Fruit fly (Drosophila melanogaster): ENCODE results near the gene ORMDL.

DNA sequence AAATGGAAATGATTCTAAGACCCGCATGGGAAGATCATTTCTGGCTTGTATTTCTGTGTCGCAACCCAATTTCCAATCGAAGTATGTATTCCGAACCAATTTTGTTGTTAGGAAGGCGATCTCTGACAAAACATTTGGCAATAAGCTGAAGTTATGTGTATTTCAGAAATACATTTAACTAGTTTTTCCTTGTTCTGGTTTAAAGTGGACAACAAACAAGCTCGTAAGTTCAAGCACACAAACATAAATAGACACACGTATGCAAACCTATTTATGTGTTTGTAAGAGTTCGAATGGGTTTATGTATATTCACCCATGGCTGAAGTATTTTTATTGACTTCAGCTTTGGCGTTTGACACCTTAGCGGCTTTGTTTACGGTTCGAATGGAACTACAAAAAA is 10.8 kb downstream of the ORMDL start:
- TF ChIP-seq ttk (optimal IDR thresholded peaks at IDR 0.05) (no peak), Myc (optimal IDR thresholded peaks at IDR 0.05) (no peak), Sin3A (optimal IDR thresholded peaks at IDR 0.05) (no peak), insv (optimal IDR thresholded peaks at IDR 0.05) (no peak), psq (optimal IDR thresholded peaks at IDR 0.05) (no peak), h (optimal IDR thresholded peaks at IDR 0.05) (no peak)
